Worm (Caenorhabditis elegans) whole organism, early embryonic: ENCODE measurements around the gene idpc-4.

Experiments
- ama-1 ChIP-seq: fragments of 150-350 bp; optimal IDR thresholded peaks from 2 replicates; lab custom pipeline; 2014
- ceh-36 ChIP-seq: sonication (generic microtip); optimal IDR thresholded peaks from 2 replicates; lab custom pipeline; 2016; ENCODE audit warnings: missing genetic modification characterization, inconsistent platforms, missing compliant biosample characterization
- scrt-1 ChIP-seq: fragments of 200-800 bp; sonication (Bioruptor generic); IDR thresholded peaks from 2 replicates; pipeline ENCODE4 v1.3.6; 2022; ENCODE audit warnings: missing genetic modification characterization, missing compliant biosample characterization
- tbx-11 ChIP-seq: fragments of 200-800 bp; sonication (Bioruptor generic); IDR thresholded peaks from 2 replicates; pipeline ENCODE4 v1.3.6; 2022; ENCODE audit warnings: missing genetic modification characterization, missing compliant biosample characterization

ce11 chrV:9629114-9629513, 3.9 kb downstream of the idpc-4 start, which contains the start of gene idpc-3:
- TF ChIP-seq tbx-11: no peak
- no peak for TF ChIP-seq scrt-1
- TF ChIP-seq ceh-36 (tag; lab: Kevin White, UChicago): no peak
- TF ChIP-seq ama-1: no peak
